Fruit fly (Drosophila melanogaster) whole organism, embryonic: Measurements from ENCODE around the gene CG3457.

Source experiments
- Abd-B ChIP-seq: fragments of 200-800 bp; sonication (Bioruptor generic); optimal IDR thresholded peaks from 2 replicates; lab custom pipeline; 2018; ENCODE audit warnings: missing biosample characterization, mild to moderate bottlenecking, missing genetic modification characterization, moderate library complexity
- Aef1 ChIP-seq: fragments of 200-800 bp; sonication (Bioruptor generic); IDR thresholded peaks from 3 replicates; pipeline ENCODE4 v1.3.6; 2022; ENCODE audit warnings: missing biosample characterization, missing genetic modification characterization
- Atf3 ChIP-seq: fragments of 200-800 bp; sonication (Bioruptor generic); optimal IDR thresholded peaks from 3 replicates; lab custom pipeline; 2016; ENCODE audit warnings: missing biosample characterization, missing genetic modification characterization
- Awh ChIP-seq: fragments of 200-800 bp; sonication (Bioruptor generic); IDR thresholded peaks from 2 replicates; pipeline ENCODE4, ENCODE4 v1.3.6; 2022; ENCODE audit warnings: missing biosample characterization, missing genetic modification characterization
- CG10147 ChIP-seq: fragments of 200-800 bp; sonication (Bioruptor generic); optimal IDR thresholded peaks from 2 replicates; lab custom pipeline; 2019; ENCODE audit warnings: missing biosample characterization, mild to moderate bottlenecking, missing genetic modification characterization, moderate library complexity
- CG10321 ChIP-seq: fragments of 200-800 bp; sonication (Bioruptor generic); IDR thresholded peaks from 2 replicates; pipeline ENCODE4 v1.3.6; 2022; ENCODE audit warnings: missing biosample characterization, missing genetic modification characterization
- CG10654 ChIP-seq: fragments of 200-800 bp; sonication (Bioruptor generic); optimal IDR thresholded peaks from 2 replicates; lab custom pipeline; 2016; ENCODE audit warnings: missing biosample characterization, missing genetic modification characterization
- CG10959 ChIP-seq: fragments of 200-800 bp; sonication (Bioruptor generic); IDR thresholded peaks from 2 replicates; pipeline ENCODE4 v1.3.6; 2022; ENCODE audit warnings: missing biosample characterization, missing genetic modification characterization
- CG12769 ChIP-seq: fragments of 200-800 bp; sonication (Bioruptor generic); optimal IDR thresholded peaks from 2 replicates; lab custom pipeline; 2019; ENCODE audit warnings: missing biosample characterization, mild to moderate bottlenecking, missing genetic modification characterization, moderate library complexity
- CG13624 ChIP-seq: fragments of 200-800 bp; sonication (Bioruptor generic); optimal IDR thresholded peaks from 2 replicates; lab custom pipeline; 2016; ENCODE audit warnings: missing biosample characterization, missing genetic modification characterization
- CG1529 ChIP-seq: fragments of 200-800 bp; sonication (Bioruptor generic); optimal IDR thresholded peaks from 3 replicates; lab custom pipeline; 2018; ENCODE audit warnings: missing biosample characterization, missing genetic modification characterization
- CG15479 ChIP-seq: fragments of 200-800 bp; sonication (Bioruptor generic); optimal IDR thresholded peaks from 3 replicates; lab custom pipeline; 2019; ENCODE audit warnings: missing biosample characterization, mild to moderate bottlenecking, missing genetic modification characterization, moderate library complexity
- CG1832 ChIP-seq: fragments of 200-800 bp; sonication (Bioruptor generic); optimal IDR thresholded peaks from 2 replicates; lab custom pipeline; 2017; ENCODE audit warnings: missing biosample characterization, mild to moderate bottlenecking, missing genetic modification characterization, inconsistent platforms
- CG18599 ChIP-seq: fragments of 200-800 bp; sonication (Bioruptor generic); optimal IDR thresholded peaks from 3 replicates; lab custom pipeline; 2017; ENCODE audit warnings: missing biosample characterization, missing genetic modification characterization, mild to moderate bottlenecking, moderate library complexity, missing genetic modification reagents
- CG18764 ChIP-seq: fragments of 200-800 bp; sonication (Bioruptor generic); optimal IDR thresholded peaks from 3 replicates; lab custom pipeline; 2016; ENCODE audit warnings: missing biosample characterization, missing genetic modification characterization
- CG2129 ChIP-seq: fragments of 200-800 bp; sonication (Bioruptor generic); IDR thresholded peaks from 2 replicates; pipeline ENCODE4 v1.3.6; 2022; ENCODE audit warnings: missing biosample characterization, missing genetic modification characterization; ENCODE audit not compliant: partially characterized antibody
- CG30403 ChIP-seq: fragments of 200-800 bp; sonication (Bioruptor generic); optimal IDR thresholded peaks from 3 replicates; lab custom pipeline; 2016; ENCODE audit warnings: missing biosample characterization, missing genetic modification characterization
- CG3995 ChIP-seq: fragments of 200-800 bp; sonication (Bioruptor generic); optimal IDR thresholded peaks from 3 replicates; lab custom pipeline; 2016; ENCODE audit warnings: missing biosample characterization, missing genetic modification characterization
- CG4360 ChIP-seq: fragments of 200-800 bp; sonication (Bioruptor generic); IDR thresholded peaks from 2 replicates; pipeline ENCODE4 v1.3.6; 2022; ENCODE audit warnings: missing biosample characterization, missing genetic modification characterization
- CG8478 ChIP-seq: fragments of >200 bp; optimal IDR thresholded peaks from 2 replicates; lab custom pipeline; 2018
- CG8924 ChIP-seq: fragments of 200-800 bp; optimal IDR thresholded peaks from 3 replicates; lab custom pipeline; 2019; ENCODE audit warnings: missing biosample characterization, mild to moderate bottlenecking, missing genetic modification characterization, moderate library complexity
- CG8944 ChIP-seq: fragments of 200-800 bp; sonication (Bioruptor generic); optimal IDR thresholded peaks from 3 replicates; lab custom pipeline; 2016; ENCODE audit warnings: missing biosample characterization, missing genetic modification characterization
- CTCF ChIP-seq: fragments of 200-800 bp; sonication (Bioruptor generic); optimal IDR thresholded peaks from 2 replicates; lab custom pipeline; 2017; ENCODE audit warnings: missing biosample characterization, mild to moderate bottlenecking, missing genetic modification characterization, moderate library complexity
- Hr51 ChIP-seq, 2 experiments: fragments of 200-800 bp; sonication (Bioruptor generic); optimal IDR thresholded peaks; 2 replicates in 1 of 2; 3 replicates in 1 of 2; lab custom pipeline; 2016 to 2018; ENCODE audit warnings: missing biosample characterization in 2 of 2, missing genetic modification characterization in 2 of 2, mild to moderate bottlenecking in 1 of 2, moderate library complexity in 1 of 2
- Med ChIP-seq: fragments of 200-800 bp; sonication (Bioruptor generic); peaks from one replicate; lab custom pipeline; 2016; ENCODE audit warnings: missing biosample characterization, missing genetic modification characterization, mild to moderate bottlenecking, inconsistent platforms, moderate library complexity
- Nf-YB ChIP-seq: fragments of 200-800 bp; sonication (Bioruptor generic); optimal IDR thresholded peaks from 3 replicates; lab custom pipeline; 2019; ENCODE audit warnings: missing biosample characterization, mild to moderate bottlenecking, missing genetic modification characterization, moderate library complexity
- Nf-YC ChIP-seq: fragments of 200-800 bp; optimal IDR thresholded peaks from 3 replicates; lab custom pipeline; 2019; ENCODE audit warnings: missing biosample characterization, mild to moderate bottlenecking, missing genetic modification characterization, moderate library complexity
- Opbp ChIP-seq: fragments of 200-800 bp; sonication (Bioruptor generic); IDR thresholded peaks from 3 replicates; pipeline ENCODE4 v1.3.6; 2022; ENCODE audit warnings: missing biosample characterization, missing genetic modification characterization; ENCODE audit not compliant: partially characterized antibody
- Pdp1 ChIP-seq, 2 experiments: fragments of 200-800 bp; sonication (Bioruptor generic); optimal IDR thresholded peaks; 3 replicates each; lab custom pipeline; 2016; ENCODE audit warnings: missing biosample characterization in 2 of 2, missing genetic modification characterization in 2 of 2, mild to moderate bottlenecking in 1 of 2, moderate library complexity in 1 of 2
- Poxn ChIP-seq: fragments of 200-800 bp; sonication (Bioruptor generic); IDR thresholded peaks from 2 replicates; pipeline ENCODE4 v1.3.6; 2022; ENCODE audit warnings: missing biosample characterization, missing genetic modification characterization
- Trl ChIP-seq, 3 experiments: fragments of >200 bp in 2 of 3; fragments of 200-800 bp in 1 of 3; sonication (Bioruptor generic) in 1 of 3; optimal IDR thresholded peaks; 2 replicates in 1 of 3; 3 replicates in 2 of 3; lab custom pipeline; 2016 to 2017; ENCODE audit warnings: missing biosample characterization in 1 of 3, missing genetic modification characterization in 1 of 3
- abd-A ChIP-seq: fragments of 200-800 bp; sonication (Bioruptor generic); optimal IDR thresholded peaks from 3 replicates; lab custom pipeline; 2019; ENCODE audit warnings: missing biosample characterization, mild to moderate bottlenecking, missing genetic modification characterization, moderate library complexity
- ap ChIP-seq: fragments of 200-800 bp; sonication (Bioruptor generic); IDR thresholded peaks from 2 replicates; pipeline ENCODE4 v1.3.6; 2022; ENCODE audit warnings: missing biosample characterization, missing genetic modification characterization
- ash1 ChIP-seq: fragments of 200-800 bp; sonication (Bioruptor generic); optimal IDR thresholded peaks from 2 replicates; lab custom pipeline; 2018; ENCODE audit warnings: missing biosample characterization, mild to moderate bottlenecking, missing genetic modification characterization
- cad ChIP-seq: fragments of >200 bp; optimal IDR thresholded peaks from 2 replicates; lab custom pipeline; 2017; ENCODE audit warnings: missing biosample characterization, missing genetic modification characterization
- chinmo ChIP-seq: fragments of 200-800 bp; sonication (Bioruptor generic); IDR thresholded peaks from 4 replicates; pipeline ENCODE4 v1.3.6; 2022; ENCODE audit warnings: missing biosample characterization, missing genetic modification characterization; ENCODE audit not compliant: partially characterized antibody
- dm ChIP-seq: fragments of 200-800 bp; sonication (Bioruptor generic); optimal IDR thresholded peaks from 3 replicates; lab custom pipeline; 2016; ENCODE audit warnings: missing biosample characterization, missing genetic modification characterization
- ewg ChIP-seq: fragments of 200-800 bp; sonication (Bioruptor generic); optimal IDR thresholded peaks from 3 replicates; lab custom pipeline; 2017; ENCODE audit warnings: mild to moderate bottlenecking, missing biosample characterization, missing genetic modification reagents, missing genetic modification characterization
- exex ChIP-seq: fragments of 200-800 bp; sonication (Bioruptor generic); optimal IDR thresholded peaks from 4 replicates; lab custom pipeline; 2018; ENCODE audit warnings: missing biosample characterization, mild to moderate bottlenecking, missing genetic modification characterization, moderate library complexity
- ftz-f1 ChIP-seq: fragments of 200-800 bp; sonication (Bioruptor generic); optimal IDR thresholded peaks from 2 replicates; lab custom pipeline; 2016; ENCODE audit warnings: missing biosample characterization, missing genetic modification characterization
- scrt ChIP-seq: fragments of 200-800 bp; sonication (Bioruptor generic); optimal IDR thresholded peaks from 2 replicates; lab custom pipeline; 2018; ENCODE audit warnings: missing biosample characterization, mild to moderate bottlenecking, missing genetic modification characterization, moderate library complexity
- sd ChIP-seq: fragments of 200-800 bp; sonication (Bioruptor generic); optimal IDR thresholded peaks from 3 replicates; lab custom pipeline; 2018; ENCODE audit warnings: missing biosample characterization, mild to moderate bottlenecking, missing genetic modification characterization, moderate library complexity
- sens ChIP-seq: fragments of 200-800 bp; sonication (Bioruptor generic); peaks from one replicate; lab custom pipeline; 2016; ENCODE audit warnings: missing biosample characterization, missing genetic modification characterization
- zen ChIP-seq: fragments of 200-800 bp; sonication (Bioruptor generic); optimal IDR thresholded peaks from 3 replicates; lab custom pipeline; 2018; ENCODE audit warnings: missing biosample characterization, mild to moderate bottlenecking, missing genetic modification characterization, moderate library complexity

The CG3457 gene

dm6 chrX:2187520-2187919, at the start of gene CG3457:
CG3457 (plus strand) TSS chrX:2187820.
- TF ChIP-seq CG3995 (GFP tag; lab: Kevin White, UChicago) = peak; percentile 89
- TF ChIP-seq CG13624 (GFP tag; lab: Kevin White, UChicago) = no peak
- TF ChIP-seq, all 482 proteins: peak for 1

dm6 chrX:2138342-2138416, 49.4 kb upstream of the CG3457 start, which contains the start of gene ph-p:
ph-p (minus strand) TSS chrX:2138371.
- TF ChIP-seq CG30403 (GFP tag; lab: Kevin White, UChicago) (no peak), chinmo (0 out of 4 replicates have a peak, but pooled peaks have one; percentile 48), CG8924 (no peak), CG2129 (GFP tag; lab: Robert Waterston, UW) (no peak)

- peak; percentile 5 for TF ChIP-seq ftz-f1
- TF ChIP-seq CG12769 (tag; lab: Kevin White, UChicago) = peak; percentile 8
- TF ChIP-seq dm (GFP tag; lab: Kevin White, UChicago) = no peak
- TF ChIP-seq ash1 (GFP tag; lab: Kevin White, UChicago) = peak; percentile 3
- TF ChIP-seq Atf3 (GFP tag; lab: Kevin White, UChicago) = no peak
- peak in 1 of 2 experiments; percentile 22 for TF ChIP-seq Hr51 (GFP tag; optimal IDR thresholded peaks at IDR 0.05; lab: Kevin White, UChicago)
- peak; percentile 51 for TF ChIP-seq CG10321 (GFP tag; lab: Robert Waterston, UW)
- peak; percentile 78 for TF ChIP-seq CG1832 (GFP tag; lab: Kevin White, UChicago)
- TF ChIP-seq CG10654 = no peak
- no peak for TF ChIP-seq CG8944 (GFP tag; lab: Kevin White, UChicago)
- no peak for TF ChIP-seq Poxn (GFP tag; lab: Robert Waterston, UW)
- peak; percentile 75 for TF ChIP-seq scrt
- peak; percentile 64; the same call in 2 of the 3 replicates for TF ChIP-seq Aef1 (GFP tag; lab: Robert Waterston, UW)
- TF ChIP-seq Pdp1 (GFP tag; optimal IDR thresholded peaks at IDR 0.05; lab: Kevin White, UChicago) = peak in 1 of 2 experiments; percentile 11
- peak; percentile 95 for TF ChIP-seq abd-A (tag; lab: Kevin White, UChicago)
- TF ChIP-seq CG10147 (GFP tag; lab: Kevin White, UChicago) = no peak
- TF ChIP-seq zen (tag; lab: Kevin White, UChicago) = peak; percentile 91
- no peak for TF ChIP-seq CG1529 (GFP tag; lab: Kevin White, UChicago)
- peak; percentile 14 for TF ChIP-seq Med
- peak; percentile 13 for TF ChIP-seq CG18599
- peak; percentile 60 for TF ChIP-seq Abd-B
- TF ChIP-seq Nf-YC (tag; lab: Kevin White, UChicago) = peak; percentile 80
- no peak for TF ChIP-seq CG18764
- peak; percentile 64 for TF ChIP-seq Awh
- peak; percentile 18 for TF ChIP-seq exex (tag; lab: Kevin White, UChicago)
- TF ChIP-seq Nf-YB = peak; percentile 79
- 0 out of 3 replicates have a peak, but pooled peaks have one; percentile 27 for TF ChIP-seq Opbp (GFP tag; lab: Robert Waterston, UW)
- no peak for TF ChIP-seq CG10959 (GFP tag; lab: Robert Waterston, UW)
- TF ChIP-seq CG15479 = peak; percentile 51
- peak; percentile 94 for TF ChIP-seq CG4360 (GFP tag; lab: Robert Waterston, UW)
- peak; percentile 27 for TF ChIP-seq CG8478
- TF ChIP-seq CTCF (GFP tag; lab: Kevin White, UChicago) = no peak
- TF ChIP-seq sens (GFP tag; lab: Kevin White, UChicago) = peak; percentile 51
- no peak for TF ChIP-seq ap (GFP tag; lab: Robert Waterston, UW)
- peak; percentile 88 for TF ChIP-seq cad (GFP tag; lab: Kevin White, UChicago)
- TF ChIP-seq sd (tag; lab: Kevin White, UChicago) = peak; percentile 67
- TF ChIP-seq ewg (GFP tag; lab: Kevin White, UChicago) = peak; percentile 79
- peak in 1 of 2 experiments; percentile 76 for TF ChIP-seq Trl (optimal IDR thresholded peaks at IDR 0.05; lab: Kevin White, UChicago)
- TF ChIP-seq Trl (GFP tag; optimal IDR thresholded peaks at IDR 0.05; lab: Kevin White, UChicago) = no peak
Observed at dm6 chrX:2138417-2138816, 49.2 kb upstream of the CG3457 start.
